Worm (Caenorhabditis elegans) whole organism, L1 larva: Measurements from ENCODE around the gene Y39A1A.16.

ENCODE experiments used
- C04F5.9 ChIP-seq: sonication (generic microtip); optimal IDR thresholded peaks from 2 replicates; lab custom pipeline; 2016; ENCODE audit warnings: missing genetic modification characterization, missing compliant biosample characterization
- F16B12.6 ChIP-seq: fragments of 150-350 bp; optimal IDR thresholded peaks from 2 replicates; lab custom pipeline; 2014; ENCODE audit warnings: missing biosample characterization, missing genetic modification characterization
- aha-1 ChIP-seq: fragments of 150-350 bp; optimal IDR thresholded peaks from 2 replicates; lab custom pipeline; 2014; ENCODE audit warnings: missing biosample characterization, missing genetic modification characterization
- alr-1 ChIP-seq: fragments of 200-800 bp; sonication (Bioruptor generic); optimal IDR thresholded peaks from 2 replicates; lab custom pipeline; 2018; ENCODE audit warnings: borderline replicate concordance, mild to moderate bottlenecking, missing genetic modification characterization, missing compliant biosample characterization
- aly-2 ChIP-seq: fragments of 150-350 bp; optimal IDR thresholded peaks from 2 replicates; lab custom pipeline; 2014; ENCODE audit warnings: missing biosample characterization, missing genetic modification characterization
- blmp-1 ChIP-seq: fragments of 150-350 bp; optimal IDR thresholded peaks from 2 replicates; lab custom pipeline; 2014; ENCODE audit warnings: missing biosample characterization, missing genetic modification characterization
- ceh-63 ChIP-seq: fragments of 200-800 bp; sonication (Bioruptor generic); optimal IDR thresholded peaks from 2 replicates; lab custom pipeline; 2018; ENCODE audit warnings: mild to moderate bottlenecking, missing genetic modification characterization, missing compliant biosample characterization
- ceh-88 ChIP-seq: fragments of 200-800 bp; sonication (Bioruptor generic); IDR thresholded peaks from 2 replicates; pipeline ENCODE4 v1.3.6; 2022; ENCODE audit warnings: missing genetic modification characterization, missing compliant biosample characterization
- ceh-90 ChIP-seq: sonication (generic microtip); optimal IDR thresholded peaks from 2 replicates; lab custom pipeline; 2016; ENCODE audit warnings: missing genetic modification characterization, missing compliant biosample characterization
- dpl-1 ChIP-seq, 3 experiments: fragments of 150-350 bp in 2 of 3; sonication (generic microtip) in 1 of 3; optimal IDR thresholded peaks; 2 replicates each; lab custom pipeline; 2014 to 2017; ENCODE audit warnings: missing biosample characterization in 3 of 3, missing genetic modification characterization in 3 of 3, missing genetic modification reagents in 3 of 3
- efl-3 ChIP-seq: fragments of 200-800 bp; sonication (Bioruptor generic); optimal IDR thresholded peaks from 2 replicates; lab custom pipeline; 2018; ENCODE audit warnings: mild to moderate bottlenecking, missing genetic modification characterization, missing compliant biosample characterization
- egl-13 ChIP-seq: sonication (generic microtip); optimal IDR thresholded peaks from 2 replicates; lab custom pipeline; 2016; ENCODE audit warnings: missing genotype, missing genetic modification reagents, missing genetic modification characterization, missing compliant biosample characterization
- egl-27 ChIP-seq, 2 experiments: fragments of 150-350 bp in 1 of 2; sonication (generic microtip); optimal IDR thresholded peaks; 3 replicates each; lab custom pipeline; 2017 to 2018; ENCODE audit warnings: missing biosample characterization in 2 of 2, missing genetic modification characterization in 2 of 2, missing genetic modification reagents in 2 of 2
- fkh-4 ChIP-seq: sonication (generic microtip); optimal IDR thresholded peaks from 2 replicates; lab custom pipeline; 2016; ENCODE audit warnings: missing compliant biosample characterization, missing genetic modification characterization, borderline replicate concordance
- fkh-8 ChIP-seq: sonication (generic microtip); optimal IDR thresholded peaks from 2 replicates; lab custom pipeline; 2016; ENCODE audit warnings: mild to moderate bottlenecking, missing genetic modification characterization, missing compliant biosample characterization
- fos-1 ChIP-seq: fragments of 150-350 bp; optimal IDR thresholded peaks from 2 replicates; lab custom pipeline; 2014; ENCODE audit warnings: missing biosample characterization, missing genetic modification characterization
- grh-1 ChIP-seq: fragments of 200-800 bp; sonication (Bioruptor generic); IDR thresholded peaks from 2 replicates; pipeline ENCODE4 v1.3.6; 2022; ENCODE audit warnings: missing genetic modification reagents, missing genetic modification characterization, missing compliant biosample characterization
- hlh-17 ChIP-seq: fragments of 200-800 bp; sonication (Bioruptor generic); optimal IDR thresholded peaks from 2 replicates; lab custom pipeline; 2018; ENCODE audit warnings: missing genetic modification characterization, mild to moderate bottlenecking, missing compliant biosample characterization, moderate library complexity, borderline replicate concordance
- hlh-4 ChIP-seq: sonication (generic microtip); optimal IDR thresholded peaks from 2 replicates; lab custom pipeline; 2016; ENCODE audit warnings: mild to moderate bottlenecking, missing genetic modification characterization, missing compliant biosample characterization
- isw-1 ChIP-seq: fragments of 200-800 bp; sonication (Bioruptor generic); IDR thresholded peaks from 2 replicates; pipeline ENCODE4 v1.3.6; 2022; ENCODE audit warnings: missing genetic modification characterization, missing compliant biosample characterization
- lin-35 ChIP-seq, 2 experiments: fragments of 150-350 bp; optimal IDR thresholded peaks; 2 replicates each; lab custom pipeline; 2014; ENCODE audit warnings: missing biosample characterization in 2 of 2, missing genetic modification characterization in 2 of 2, missing genetic modification reagents in 2 of 2
- lir-3 ChIP-seq: sonication (generic microtip); optimal IDR thresholded peaks from 2 replicates; lab custom pipeline; 2016; ENCODE audit warnings: mild to moderate bottlenecking, missing genetic modification characterization, moderate library complexity, missing compliant biosample characterization; ENCODE audit not compliant: poor library complexity
- lsy-2 ChIP-seq, 2 experiments: fragments of 150-350 bp; optimal IDR thresholded peaks; 2 replicates each; lab custom pipeline; 2014; ENCODE audit warnings: missing biosample characterization in 2 of 2, missing genetic modification characterization in 2 of 2
- mab-9 ChIP-seq: fragments of 200-800 bp; sonication (Bioruptor generic); IDR thresholded peaks from 2 replicates; pipeline ENCODE4 v1.3.6; 2022; ENCODE audit warnings: missing genetic modification reagents, missing genetic modification characterization, missing compliant biosample characterization
- mdl-1 ChIP-seq, 2 experiments: fragments of 150-350 bp; optimal IDR thresholded peaks; 2 replicates each; lab custom pipeline; 2014 to 2017; ENCODE audit warnings: missing biosample characterization in 2 of 2, missing genetic modification characterization in 2 of 2, inconsistent platforms in 1 of 2
- mep-1 ChIP-seq: fragments of 150-350 bp; optimal IDR thresholded peaks from 2 replicates; lab custom pipeline; 2014; ENCODE audit warnings: missing biosample characterization, missing genetic modification characterization
- nhr-11 ChIP-seq: fragments of 150-350 bp; optimal IDR thresholded peaks from 2 replicates; lab custom pipeline; 2014; ENCODE audit warnings: missing biosample characterization, missing genetic modification characterization
- nhr-12 ChIP-seq: sonication (generic microtip); optimal IDR thresholded peaks from 2 replicates; lab custom pipeline; 2017; ENCODE audit warnings: missing biosample characterization, missing genetic modification characterization
- nhr-19 ChIP-seq: fragments of 200-800 bp; sonication (Bioruptor generic); conservative IDR thresholded peaks from 2 replicates; pipeline ENCODE4 v1.3.6; 2022; ENCODE audit warnings: missing genetic modification characterization, missing compliant biosample characterization
- nhr-20 ChIP-seq: sonication (generic microtip); optimal IDR thresholded peaks from 2 replicates; lab custom pipeline; 2016; ENCODE audit warnings: mild to moderate bottlenecking, missing genetic modification characterization, missing compliant biosample characterization
- nhr-237 ChIP-seq: fragments of 150-350 bp; optimal IDR thresholded peaks from 2 replicates; lab custom pipeline; 2014; ENCODE audit warnings: missing biosample characterization, missing genetic modification characterization
- nhr-28 ChIP-seq: fragments of 150-350 bp; optimal IDR thresholded peaks from 2 replicates; lab custom pipeline; 2014; ENCODE audit warnings: missing biosample characterization, missing genetic modification characterization
- nhr-71 ChIP-seq: sonication (generic microtip); optimal IDR thresholded peaks from 2 replicates; lab custom pipeline; 2016; ENCODE audit warnings: mild to moderate bottlenecking, missing genetic modification characterization, moderate library complexity, missing compliant biosample characterization
- nhr-76 ChIP-seq: sonication (generic microtip); optimal IDR thresholded peaks from 2 replicates; lab custom pipeline; 2017; ENCODE audit warnings: missing biosample characterization, missing genetic modification characterization
- nhr-77 ChIP-seq: fragments of 150-350 bp; optimal IDR thresholded peaks from 2 replicates; lab custom pipeline; 2014; ENCODE audit warnings: missing biosample characterization, missing genetic modification characterization
- nhr-84 ChIP-seq: sonication (generic microtip); optimal IDR thresholded peaks from 2 replicates; lab custom pipeline; 2017; ENCODE audit warnings: missing biosample characterization, missing genetic modification characterization
- nhr-85 ChIP-seq: sonication (generic microtip); peaks from one replicate; lab custom pipeline; 2016; ENCODE audit warnings: missing genetic modification characterization, inconsistent platforms, missing compliant biosample characterization
- nhr-90 ChIP-seq: sonication (generic microtip); optimal IDR thresholded peaks from 2 replicates; lab custom pipeline; 2016; ENCODE audit warnings: mild to moderate bottlenecking, missing genetic modification characterization, missing compliant biosample characterization; ENCODE audit not compliant: poor library complexity
- pag-3 ChIP-seq: sonication (generic microtip); optimal IDR thresholded peaks from 2 replicates; lab custom pipeline; 2017; ENCODE audit warnings: missing genetic modification characterization, mild to moderate bottlenecking, missing compliant biosample characterization, antibody characterized with exemption, borderline replicate concordance; ENCODE audit not compliant: insufficient read depth
- pqm-1 ChIP-seq: sonication (generic microtip); optimal IDR thresholded peaks from 3 replicates; lab custom pipeline; 2017; ENCODE audit warnings: missing biosample characterization, missing genetic modification characterization
- snpc-4 ChIP-seq: fragments of 150-350 bp; optimal IDR thresholded peaks from 2 replicates; lab custom pipeline; 2014; ENCODE audit warnings: missing biosample characterization, missing genetic modification characterization
- sup-37 ChIP-seq: fragments of 200-800 bp; sonication (Bioruptor generic); optimal IDR thresholded peaks from 2 replicates; lab custom pipeline; 2018; ENCODE audit warnings: mild to moderate bottlenecking, missing genetic modification characterization, missing compliant biosample characterization
- swsn-7 ChIP-seq: sonication (generic microtip); optimal IDR thresholded peaks from 2 replicates; lab custom pipeline; 2016; ENCODE audit warnings: missing genetic modification characterization, missing compliant biosample characterization
- tbx-2 ChIP-seq: sonication (generic microtip); optimal IDR thresholded peaks from 2 replicates; lab custom pipeline; 2016; ENCODE audit warnings: missing genetic modification characterization, missing compliant biosample characterization
- tlp-1 ChIP-seq: fragments of 150-350 bp; optimal IDR thresholded peaks from 2 replicates; lab custom pipeline; 2014; ENCODE audit warnings: missing biosample characterization, missing genetic modification characterization
- unc-30 ChIP-seq: sonication (generic microtip); optimal IDR thresholded peaks from 2 replicates; lab custom pipeline; 2017; ENCODE audit warnings: missing biosample characterization, missing genetic modification characterization
- unc-98 ChIP-seq: fragments of 200-800 bp; sonication (Bioruptor generic); IDR thresholded peaks from 2 replicates; pipeline ENCODE4 v1.3.6; 2022; ENCODE audit warnings: missing genetic modification characterization, missing compliant biosample characterization
- vab-15 ChIP-seq: sonication (generic microtip); optimal IDR thresholded peaks from 2 replicates; lab custom pipeline; 2017; ENCODE audit warnings: missing genotype, mild to moderate bottlenecking, missing genetic modification characterization, missing compliant biosample characterization
- zag-1 ChIP-seq: fragments of 150-350 bp; optimal IDR thresholded peaks from 2 replicates; lab custom pipeline; 2014; ENCODE audit warnings: missing biosample characterization, missing genetic modification characterization
- zip-4 ChIP-seq: fragments of 200-800 bp; sonication (Bioruptor generic); optimal IDR thresholded peaks from 2 replicates; lab custom pipeline; 2018; ENCODE audit warnings: mild to moderate bottlenecking, missing genetic modification characterization, moderate library complexity, missing compliant biosample characterization
- ztf-11 ChIP-seq, 2 experiments: sonication (generic microtip); optimal IDR thresholded peaks; 2 replicates each; lab custom pipeline; 2016 to 2017; ENCODE audit warnings: missing genetic modification characterization in 2 of 2, missing biosample characterization in 1 of 2, missing compliant biosample characterization in 1 of 2
- ztf-4 ChIP-seq: fragments of 150-350 bp; optimal IDR thresholded peaks from 2 replicates; lab custom pipeline; 2014; ENCODE audit warnings: missing biosample characterization, missing genetic modification characterization

Gene Y39A1A.16

ce11 chrIII:10642781-10643180 lies 36.3 kb upstream of the Y39A1A.16 start, which contains the start of the genes dhs-11 and orc-1 (continued):
- peak; percentile 22 for TF ChIP-seq snpc-4 (tag; lab: Kevin White, UChicago)
- TF ChIP-seq C04F5.9 (tag; lab: Kevin White, UChicago) = no peak
- TF ChIP-seq nhr-90 (tag; lab: Kevin White, UChicago) = peak; percentile 48
- TF ChIP-seq isw-1 (GFP tag; lab: Robert Waterston, UW) = peak; percentile 35
- TF ChIP-seq nhr-28 (tag; lab: Kevin White, UChicago) = no peak
- TF ChIP-seq lir-3 (tag; lab: Kevin White, UChicago) = no peak
- peak; percentile 66 for TF ChIP-seq nhr-71 (tag; lab: Kevin White, UChicago)
- TF ChIP-seq sup-37 (GFP tag; lab: Kevin White, UChicago) = no peak
- TF ChIP-seq ztf-4 (tag; lab: Kevin White, UChicago) = no peak
- TF ChIP-seq zag-1 (tag; lab: Kevin White, UChicago) = no peak
- TF ChIP-seq nhr-84 (tag; lab: Kevin White, UChicago) = no peak
- no peak for TF ChIP-seq egl-13 (tag; lab: Kevin White, UChicago)
- TF ChIP-seq grh-1 = no peak
- TF ChIP-seq hlh-4 = no peak
- no peak for TF ChIP-seq mab-9 (GFP tag; lab: Robert Waterston, UW)
- TF ChIP-seq zip-4 (GFP tag; lab: Kevin White, UChicago) = no peak
- no peak for TF ChIP-seq nhr-12 (tag; lab: Kevin White, UChicago)
- TF ChIP-seq lin-35 (GFP tag; optimal IDR thresholded peaks at IDR 0.05; lab: Kevin White, UChicago) = peak; percentile 88 to 95
- no peak for TF ChIP-seq fkh-4 (tag; lab: Kevin White, UChicago)
- no peak for TF ChIP-seq ceh-63 (GFP tag; lab: Kevin White, UChicago)
- TF ChIP-seq dpl-1 (GFP tag; optimal IDR thresholded peaks at IDR 0.05; lab: Kevin White, UChicago) = peak; percentile 88 to 93 (median 90)
- peak in 1 of 2 experiments; percentile 67 for TF ChIP-seq mdl-1 (tag; optimal IDR thresholded peaks at IDR 0.05; lab: Kevin White, UChicago)
- no peak for TF ChIP-seq nhr-85 (tag; lab: Kevin White, UChicago)
- TF ChIP-seq vab-15 (tag; lab: Kevin White, UChicago) = no peak
- no peak for TF ChIP-seq nhr-11 (tag; lab: Kevin White, UChicago)
- TF ChIP-seq ceh-88 (GFP tag; lab: Robert Waterston, UW) = no peak
- no peak for TF ChIP-seq egl-27 (tag; optimal IDR thresholded peaks at IDR 0.05; lab: Kevin White, UChicago)
- no peak for TF ChIP-seq hlh-17 (GFP tag; lab: Kevin White, UChicago)
- no peak for TF ChIP-seq ztf-11 (tag; optimal IDR thresholded peaks at IDR 0.05; lab: Kevin White, UChicago)
- TF ChIP-seq nhr-19 = peak; percentile 51
- TF ChIP-seq tlp-1 (tag; lab: Kevin White, UChicago) = no peak
- no peak for TF ChIP-seq pag-3 (tag; lab: Kevin White, UChicago)
- no peak for TF ChIP-seq nhr-77 (tag; lab: Kevin White, UChicago)
- TF ChIP-seq aly-2 = no peak
- TF ChIP-seq nhr-237 (tag; lab: Kevin White, UChicago) = no peak
- no peak for TF ChIP-seq unc-30
- peak; percentile 77 for TF ChIP-seq mep-1 (tag; lab: Kevin White, UChicago)
- TF ChIP-seq tbx-2 (tag; lab: Kevin White, UChicago) = peak; percentile 54
- peak; percentile 42 for TF ChIP-seq swsn-7 (tag; lab: Kevin White, UChicago)
- no peak for TF ChIP-seq efl-3

- TF ChIP-seq alr-1 (tag; lab: Kevin White, UChicago) (no peak), ceh-90 (no peak), fos-1 (no peak), dpl-1 (GFP tag; optimal IDR thresholded peaks at IDR 0.05; lab: Kevin White, UChicago) (peak; percentile 20 to 54 (median 38)), pqm-1 (tag; lab: Kevin White, UChicago) (no peak), nhr-76 (tag; lab: Kevin White, UChicago) (no peak), nhr-12 (tag; lab: Kevin White, UChicago) (no peak), lsy-2 (tag; optimal IDR thresholded peaks at IDR 0.05; lab: Kevin White, UChicago) (peak; percentile 5 to 69), aha-1 (tag; lab: Kevin White, UChicago) (no peak), F16B12.6 (tag; lab: Kevin White, UChicago) (peak; percentile 34), vab-15 (tag; lab: Kevin White, UChicago) (no peak), nhr-71 (tag; lab: Kevin White, UChicago) (no peak), zag-1 (tag; lab: Kevin White, UChicago) (no peak), lin-35 (GFP tag; optimal IDR thresholded peaks at IDR 0.05; lab: Kevin White, UChicago) (peak; percentile 34 to 46), nhr-20 (tag; lab: Kevin White, UChicago) (no peak), mab-9 (GFP tag; lab: Robert Waterston, UW) (no peak), unc-98 (GFP tag; lab: Robert Waterston, UW) (no peak), nhr-77 (tag; lab: Kevin White, UChicago) (no peak), mdl-1 (tag; optimal IDR thresholded peaks at IDR 0.05; lab: Kevin White, UChicago) (no peak), fkh-8 (tag; lab: Kevin White, UChicago) (no peak), blmp-1 (tag; lab: Kevin White, UChicago) (peak; percentile 21)
Observed at ce11 chrIII:10646094-10646493, 33.0 kb upstream of the Y39A1A.16 start, which contains the start of gene orc-4. TSS of gene orc-4 (plus strand) at chrIII:10646170.
